Fruit fly (Drosophila melanogaster) whole organism, embryonic: ENCODE results near the gene Snx17.

Source experiments
- BEAF-32 ChIP-seq: fragments of 200-800 bp; sonication (Bioruptor generic); optimal IDR thresholded peaks from 3 replicates; lab custom pipeline; 2017; ENCODE audit warnings: missing biosample characterization, missing genetic modification characterization, mild to moderate bottlenecking, moderate library complexity, missing genetic modification reagents
- CG10209 ChIP-seq: fragments of 200-800 bp; sonication (Bioruptor generic); optimal IDR thresholded peaks from 3 replicates; lab custom pipeline; 2017; ENCODE audit warnings: missing biosample characterization, mild to moderate bottlenecking, missing genetic modification characterization, missing genetic modification reagents
- CG10366 ChIP-seq: fragments of 200-800 bp; sonication (Bioruptor generic); IDR thresholded peaks from 2 replicates; pipeline ENCODE4 v1.3.6; 2022; ENCODE audit warnings: missing biosample characterization, missing genetic modification characterization
- CG11398 ChIP-seq: fragments of 200-800 bp; sonication (Bioruptor generic); optimal IDR thresholded peaks from 2 replicates; lab custom pipeline; 2016; ENCODE audit warnings: missing biosample characterization, missing genetic modification characterization
- CG11723 ChIP-seq: fragments of 200-800 bp; sonication (Bioruptor generic); optimal IDR thresholded peaks from 2 replicates; lab custom pipeline; 2017; ENCODE audit warnings: missing biosample characterization, mild to moderate bottlenecking, missing genetic modification characterization
- CG12659 ChIP-seq: fragments of 200-800 bp; sonication (Bioruptor generic); optimal IDR thresholded peaks from 3 replicates; lab custom pipeline; 2017; ENCODE audit warnings: mild to moderate bottlenecking, missing biosample characterization, missing genetic modification reagents, missing genetic modification characterization
- CG12942 ChIP-seq: fragments of 200-800 bp; sonication (Bioruptor generic); optimal IDR thresholded peaks from 3 replicates; lab custom pipeline; 2016; ENCODE audit warnings: missing biosample characterization, missing genetic modification characterization
- CG13894 ChIP-seq: fragments of 200-800 bp; sonication (Bioruptor generic); optimal IDR thresholded peaks from 3 replicates; lab custom pipeline; 2018; ENCODE audit warnings: missing biosample characterization, mild to moderate bottlenecking, missing genetic modification characterization, moderate library complexity
- CG14710 ChIP-seq: fragments of 200-800 bp; sonication (Bioruptor generic); optimal IDR thresholded peaks from 3 replicates; lab custom pipeline; 2019; ENCODE audit warnings: missing biosample characterization, mild to moderate bottlenecking, missing genetic modification characterization, moderate library complexity
- CG15073 ChIP-seq: fragments of 200-800 bp; sonication (Bioruptor generic); optimal IDR thresholded peaks from 2 replicates; lab custom pipeline; 2016; ENCODE audit warnings: missing biosample characterization, missing genetic modification characterization
- CG15479 ChIP-seq: fragments of 200-800 bp; sonication (Bioruptor generic); optimal IDR thresholded peaks from 3 replicates; lab custom pipeline; 2019; ENCODE audit warnings: missing biosample characterization, mild to moderate bottlenecking, missing genetic modification characterization, moderate library complexity
- CG17328 ChIP-seq: fragments of 200-800 bp; sonication (Bioruptor generic); IDR thresholded peaks from 2 replicates; pipeline ENCODE4 v1.3.6; 2022; ENCODE audit warnings: missing biosample characterization, missing genetic modification characterization
- CG17361 ChIP-seq: fragments of 200-800 bp; sonication (Bioruptor generic); IDR thresholded peaks from 3 replicates; pipeline ENCODE4 v1.3.6; 2022; ENCODE audit warnings: missing biosample characterization, missing genetic modification characterization
- CG18262 ChIP-seq: fragments of 200-800 bp; optimal IDR thresholded peaks from 3 replicates; lab custom pipeline; 2019; ENCODE audit warnings: missing biosample characterization, mild to moderate bottlenecking, missing genetic modification characterization, moderate library complexity
- CG2678 ChIP-seq: fragments of 200-800 bp; sonication (Bioruptor generic); optimal IDR thresholded peaks from 3 replicates; lab custom pipeline; 2019; ENCODE audit warnings: missing biosample characterization, mild to moderate bottlenecking, missing genetic modification characterization, moderate library complexity
- CG2712 ChIP-seq: fragments of 200-800 bp; optimal IDR thresholded peaks from 3 replicates; lab custom pipeline; 2019; ENCODE audit warnings: missing biosample characterization, mild to moderate bottlenecking, missing genetic modification characterization, moderate library complexity
- CG30403 ChIP-seq: fragments of 200-800 bp; sonication (Bioruptor generic); optimal IDR thresholded peaks from 3 replicates; lab custom pipeline; 2016; ENCODE audit warnings: missing biosample characterization, missing genetic modification characterization
- CG31388 ChIP-seq: fragments of 200-800 bp; sonication (Bioruptor generic); optimal IDR thresholded peaks from 2 replicates; lab custom pipeline; 2016; ENCODE audit warnings: missing biosample characterization, missing genetic modification characterization
- CG8359 ChIP-seq: fragments of 200-800 bp; sonication (Bioruptor generic); optimal IDR thresholded peaks from 2 replicates; lab custom pipeline; 2017; ENCODE audit warnings: missing biosample characterization, mild to moderate bottlenecking, missing genetic modification characterization, borderline replicate concordance
- CG8478 ChIP-seq: fragments of >200 bp; optimal IDR thresholded peaks from 2 replicates; lab custom pipeline; 2018
- CG8924 ChIP-seq: fragments of 200-800 bp; optimal IDR thresholded peaks from 3 replicates; lab custom pipeline; 2019; ENCODE audit warnings: missing biosample characterization, mild to moderate bottlenecking, missing genetic modification characterization, moderate library complexity
- Dad ChIP-seq: fragments of 200-800 bp; sonication (Bioruptor generic); optimal IDR thresholded peaks from 3 replicates; lab custom pipeline; 2016; ENCODE audit warnings: missing biosample characterization, missing genetic modification characterization
- Dek ChIP-seq: fragments of 200-800 bp; sonication (Bioruptor generic); optimal IDR thresholded peaks from 3 replicates; lab custom pipeline; 2019; ENCODE audit warnings: missing biosample characterization, mild to moderate bottlenecking, missing genetic modification characterization, moderate library complexity
- E2f2 ChIP-seq: fragments of 200-800 bp; sonication (Bioruptor generic); IDR thresholded peaks from 2 replicates; pipeline ENCODE4 v1.3.6; 2022; ENCODE audit warnings: missing biosample characterization, missing genetic modification characterization
- Elba2 ChIP-seq: fragments of 200-800 bp; sonication (Bioruptor generic); optimal IDR thresholded peaks from 3 replicates; lab custom pipeline; 2016; ENCODE audit warnings: missing biosample characterization, missing genetic modification characterization
- HHEX ChIP-seq: fragments of 200-800 bp; sonication (Bioruptor generic); optimal IDR thresholded peaks from 3 replicates; lab custom pipeline; 2017; ENCODE audit warnings: missing biosample characterization, mild to moderate bottlenecking, missing genetic modification characterization, missing genetic modification reagents
- Hand ChIP-seq: fragments of 200-800 bp; sonication (Bioruptor generic); optimal IDR thresholded peaks from 2 replicates; lab custom pipeline; 2017; ENCODE audit warnings: mild to moderate bottlenecking, missing biosample characterization, missing genetic modification reagents, missing genetic modification characterization
- Hr78 ChIP-seq, 2 experiments: fragments of 200-800 bp in 1 of 2; fragments of >200 bp in 1 of 2; sonication (Bioruptor generic) in 1 of 2; optimal IDR thresholded peaks; 2 replicates each; lab custom pipeline; 2017 to 2019; ENCODE audit warnings: missing biosample characterization in 2 of 2, missing genetic modification characterization in 2 of 2, mild to moderate bottlenecking in 1 of 2, moderate library complexity in 1 of 2
- MBD-R2 ChIP-seq: fragments of 200-800 bp; sonication (Bioruptor generic); IDR thresholded peaks from 2 replicates; pipeline ENCODE4 v1.3.6; 2022; ENCODE audit warnings: missing biosample characterization, missing genetic modification characterization
- MESR4 ChIP-seq: fragments of 200-800 bp; sonication (Bioruptor generic); optimal IDR thresholded peaks from 2 replicates; lab custom pipeline; 2018; ENCODE audit warnings: missing biosample characterization, mild to moderate bottlenecking, missing genetic modification characterization, moderate library complexity
- NC2β ChIP-seq: fragments of 200-800 bp; sonication (Bioruptor generic); optimal IDR thresholded peaks from 2 replicates; lab custom pipeline; 2016; ENCODE audit warnings: missing biosample characterization, missing genetic modification characterization
- Pdp1 ChIP-seq, 2 experiments: fragments of 200-800 bp; sonication (Bioruptor generic); optimal IDR thresholded peaks; 3 replicates each; lab custom pipeline; 2016; ENCODE audit warnings: missing biosample characterization in 2 of 2, missing genetic modification characterization in 2 of 2, mild to moderate bottlenecking in 1 of 2, moderate library complexity in 1 of 2
- Sox100B ChIP-seq: fragments of 200-800 bp; sonication (Bioruptor generic); optimal IDR thresholded peaks from 3 replicates; lab custom pipeline; 2018; ENCODE audit warnings: missing biosample characterization, mild to moderate bottlenecking, missing genetic modification characterization
- Sry-δ ChIP-seq: fragments of 200-800 bp; sonication (Bioruptor generic); optimal IDR thresholded peaks from 2 replicates; lab custom pipeline; 2016; ENCODE audit warnings: missing biosample characterization, missing genetic modification characterization
- YL-1 ChIP-seq: fragments of 200-800 bp; sonication (Bioruptor generic); optimal IDR thresholded peaks from 3 replicates; lab custom pipeline; 2017; ENCODE audit warnings: missing biosample characterization, mild to moderate bottlenecking, missing genetic modification characterization
- bowl ChIP-seq: fragments of 200-800 bp; sonication (Bioruptor generic); IDR thresholded peaks from 2 replicates; pipeline ENCODE4 v1.3.6; 2022; ENCODE audit warnings: missing biosample characterization, missing genetic modification characterization
- cg ChIP-seq: fragments of 200-800 bp; sonication (Bioruptor generic); optimal IDR thresholded peaks from 3 replicates; lab custom pipeline; 2019; ENCODE audit warnings: missing biosample characterization, mild to moderate bottlenecking, missing genetic modification characterization, moderate library complexity
- chn ChIP-seq: fragments of 200-800 bp; sonication (Bioruptor generic); optimal IDR thresholded peaks from 2 replicates; lab custom pipeline; 2016; ENCODE audit warnings: missing biosample characterization, missing genetic modification characterization
- danr ChIP-seq: fragments of 200-800 bp; sonication (Bioruptor generic); IDR thresholded peaks from 2 replicates; pipeline ENCODE4 v1.3.6; 2022; ENCODE audit warnings: missing biosample characterization, missing genetic modification characterization
- ftz-f1 ChIP-seq: fragments of 200-800 bp; sonication (Bioruptor generic); optimal IDR thresholded peaks from 2 replicates; lab custom pipeline; 2016; ENCODE audit warnings: missing biosample characterization, missing genetic modification characterization
- gro ChIP-seq: fragments of 200-800 bp; sonication (Bioruptor generic); optimal IDR thresholded peaks from 2 replicates; lab custom pipeline; 2016; ENCODE audit warnings: missing biosample characterization, missing genetic modification characterization
- ham ChIP-seq: fragments of 200-800 bp; sonication (Bioruptor generic); IDR thresholded peaks from 2 replicates; pipeline ENCODE4 v1.3.6; 2022; ENCODE audit warnings: missing biosample characterization, missing genetic modification characterization
- mirr ChIP-seq: fragments of 200-800 bp; sonication (Bioruptor generic); optimal IDR thresholded peaks from 3 replicates; lab custom pipeline; 2018; ENCODE audit warnings: missing biosample characterization, mild to moderate bottlenecking, missing genetic modification characterization
- org-1 ChIP-seq: fragments of 200-800 bp; sonication (Bioruptor generic); optimal IDR thresholded peaks from 2 replicates; lab custom pipeline; 2017; ENCODE audit warnings: missing biosample characterization, missing genetic modification characterization
- pita ChIP-seq: fragments of 200-800 bp; sonication (Bioruptor generic); optimal IDR thresholded peaks from 2 replicates; lab custom pipeline; 2017; ENCODE audit warnings: missing biosample characterization, mild to moderate bottlenecking, missing genetic modification characterization
- pzg ChIP-seq: fragments of 200-800 bp; sonication (Bioruptor generic); optimal IDR thresholded peaks from 3 replicates; lab custom pipeline; 2018; ENCODE audit warnings: missing biosample characterization, mild to moderate bottlenecking, missing genetic modification characterization, moderate library complexity
- row ChIP-seq: fragments of 200-800 bp; sonication (Bioruptor generic); IDR thresholded peaks from 3 replicates; pipeline ENCODE4 v1.3.6; 2022; ENCODE audit warnings: missing biosample characterization, missing genetic modification characterization
- yki ChIP-seq: fragments of >200 bp; optimal IDR thresholded peaks from 3 replicates; lab custom pipeline; 2018
- zen ChIP-seq: fragments of 200-800 bp; sonication (Bioruptor generic); optimal IDR thresholded peaks from 3 replicates; lab custom pipeline; 2018; ENCODE audit warnings: missing biosample characterization, mild to moderate bottlenecking, missing genetic modification characterization, moderate library complexity

Snx17 gene

DNA sequence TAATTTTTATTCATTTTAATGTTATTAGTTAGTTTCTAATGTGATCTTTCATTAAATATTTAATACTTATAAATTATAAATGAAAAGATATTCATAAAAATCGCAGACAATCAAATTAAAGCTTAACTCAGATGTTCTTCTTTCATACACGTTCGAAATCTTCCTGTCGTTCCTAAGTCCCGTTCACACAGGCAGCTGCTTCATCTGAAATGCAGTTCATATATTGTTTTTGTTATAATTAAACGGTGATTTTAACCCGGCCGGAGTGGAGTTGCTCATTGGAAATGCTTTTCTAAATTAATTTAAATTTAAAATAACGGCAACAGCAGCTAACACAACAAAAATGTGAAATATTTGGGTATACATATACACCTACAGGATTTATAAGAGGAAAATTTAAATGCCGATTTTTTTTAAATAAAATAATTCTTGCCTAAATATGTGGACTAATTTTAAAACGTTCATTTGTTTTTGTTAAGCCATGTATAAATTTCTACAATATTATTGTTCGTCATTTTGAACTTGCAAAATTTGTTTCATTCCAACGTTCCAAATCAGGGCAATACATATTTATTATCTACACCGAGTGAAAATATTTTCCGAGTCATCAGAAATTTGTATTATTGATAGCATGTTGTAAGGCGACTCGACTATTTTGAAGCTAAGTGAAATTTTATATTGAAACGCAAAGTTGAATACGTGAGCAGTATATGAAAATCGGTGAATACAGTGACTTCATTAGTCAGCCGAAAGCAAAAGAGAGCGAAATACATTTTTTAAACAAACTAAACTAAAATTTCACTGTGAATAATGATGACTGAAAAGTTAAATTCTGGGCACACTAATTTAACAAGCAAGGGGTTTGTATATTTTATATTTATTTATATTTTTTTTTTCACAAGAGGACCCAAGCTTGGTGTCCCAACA lies 32.2 kb upstream of the Snx17 start, which contains the start of gene me31B (continued):
- TF ChIP-seq Pdp1 (GFP tag; optimal IDR thresholded peaks at IDR 0.05; lab: Kevin White, UChicago) (peak in 1 of 2 experiments; percentile 15), CG17361 (GFP tag; lab: Robert Waterston, UW) (peak; percentile 70; the same call in 1 of the 3 replicates), mirr (GFP tag; lab: Kevin White, UChicago) (no peak), Elba2 (GFP tag; lab: Kevin White, UChicago) (no peak), Hr78 (GFP tag; optimal IDR thresholded peaks at IDR 0.05; lab: Kevin White, UChicago) (no peak), HHEX (GFP tag; lab: Kevin White, UChicago) (no peak), BEAF-32 (GFP tag; lab: Kevin White, UChicago) (peak; percentile 27), NC2β (GFP tag; lab: Kevin White, UChicago) (no peak), CG14710 (tag; lab: Kevin White, UChicago) (peak; percentile 33), MESR4 (GFP tag; lab: Kevin White, UChicago) (peak; percentile 74), CG15479 (GFP tag; lab: Kevin White, UChicago) (no peak), CG8924 (tag; lab: Kevin White, UChicago) (no peak), MBD-R2 (GFP tag; lab: Robert Waterston, UW) (0 out of 2 replicates have a peak, but pooled peaks have one; percentile 12), CG17328 (GFP tag; lab: Robert Waterston, UW) (no peak), chn (GFP tag; lab: Kevin White, UChicago) (no peak), gro (GFP tag; lab: Kevin White, UChicago) (no peak), E2f2 (no peak), ham (GFP tag; lab: Robert Waterston, UW) (no peak), CG13894 (tag; lab: Kevin White, UChicago) (no peak), CG2678 (tag; lab: Kevin White, UChicago) (no peak), row (peak; percentile 75; the same call in 2 of the 3 replicates), pzg (GFP tag; lab: Kevin White, UChicago) (peak; percentile 40), CG11723 (GFP tag; lab: Kevin White, UChicago) (peak; percentile 97), cg (GFP tag; lab: Kevin White, UChicago) (no peak), ftz-f1 (GFP tag; lab: Kevin White, UChicago) (no peak), yki (no peak), CG18262 (tag; lab: Kevin White, UChicago) (peak; percentile 15), bowl (GFP tag; lab: Robert Waterston, UW) (no peak), Dad (no peak), CG10366 (GFP tag; lab: Robert Waterston, UW) (no peak), org-1 (GFP tag; lab: Kevin White, UChicago) (no peak), zen (tag; lab: Kevin White, UChicago) (no peak), CG15073 (no peak), CG10209 (GFP tag; lab: Kevin White, UChicago) (no peak), Dek (tag; lab: Kevin White, UChicago) (no peak), CG12659 (peak; percentile 49), YL-1 (peak; percentile 12), CG12942 (peak; percentile 38), CG11398 (GFP tag; lab: Kevin White, UChicago) (peak; percentile 97), pita (GFP tag; lab: Kevin White, UChicago) (no peak), CG31388 (GFP tag; lab: Kevin White, UChicago) (no peak), CG8359 (GFP tag; lab: Kevin White, UChicago) (peak; percentile 3), CG8478 (lab: Kevin White, UChicago) (no peak), Sox100B (GFP tag; lab: Kevin White, UChicago) (peak; percentile 25), Sry-δ (GFP tag; lab: Kevin White, UChicago) (peak; percentile 1), danr (GFP tag; lab: Robert Waterston, UW) (no peak), CG30403 (no peak), Hand (no peak), CG2712 (tag; lab: Kevin White, UChicago) (no peak)
